Worm (Caenorhabditis elegans) whole organism, L4 larva: ENCODE data around the gene mrps-18C.

Experiments used
- F10B5.3 ChIP-seq: sonication (generic microtip); optimal IDR thresholded peaks from 2 replicates; lab custom pipeline; 2016; ENCODE audit warnings: mild to moderate bottlenecking, missing genetic modification characterization, missing compliant biosample characterization
- F37D6.2 ChIP-seq: sonication (generic microtip); optimal IDR thresholded peaks from 2 replicates; lab custom pipeline; 2016; ENCODE audit warnings: mild to moderate bottlenecking, missing genetic modification characterization, missing compliant biosample characterization
- F44E2.7 ChIP-seq: fragments of 200-800 bp; sonication (Bioruptor generic); IDR thresholded peaks from 2 replicates; pipeline ENCODE4 v2.1.2; 2022; ENCODE audit warnings: missing genetic modification characterization, missing compliant biosample characterization
- Y75B8A.6 ChIP-seq: fragments of 200-800 bp; sonication (Bioruptor generic); IDR thresholded peaks from 2 replicates; pipeline ENCODE4 v1.3.6; 2022; ENCODE audit warnings: missing genetic modification reagents, missing genetic modification characterization, missing compliant biosample characterization
- aha-1 ChIP-seq: fragments of 150-350 bp; peaks from one replicate; lab custom pipeline; 2014; ENCODE audit warnings: missing biosample characterization, missing genetic modification characterization
- aly-2 ChIP-seq: sonication (generic microtip); optimal IDR thresholded peaks from 2 replicates; lab custom pipeline; 2018; ENCODE audit warnings: missing biosample characterization, missing genetic modification characterization
- ceh-32 ChIP-seq: sonication (generic microtip); optimal IDR thresholded peaks from 2 replicates; lab custom pipeline; 2016; ENCODE audit warnings: mild to moderate bottlenecking, missing genetic modification characterization, missing compliant biosample characterization; ENCODE audit not compliant: poor library complexity
- ceh-44 ChIP-seq: fragments of 200-800 bp; sonication (Bioruptor generic); IDR thresholded peaks from 2 replicates; pipeline ENCODE4 v1.3.6; 2022; ENCODE audit warnings: missing genetic modification reagents, missing genetic modification characterization, missing compliant biosample characterization
- ces-1 ChIP-seq: fragments of 150-350 bp; sonication (generic microtip); optimal IDR thresholded peaks from 4 replicates; lab custom pipeline; 2014; ENCODE audit warnings: missing biosample characterization, missing genetic modification reagents, missing genetic modification characterization
- cey-2 ChIP-seq: sonication (generic microtip); optimal IDR thresholded peaks from 3 replicates; lab custom pipeline; 2017; ENCODE audit warnings: missing genetic modification characterization, mild to moderate bottlenecking, missing compliant biosample characterization, antibody characterized with exemption, borderline replicate concordance; ENCODE audit not compliant: insufficient read depth
- daf-12 ChIP-seq: fragments of 150-350 bp; optimal IDR thresholded peaks from 2 replicates; lab custom pipeline; 2014; ENCODE audit warnings: missing biosample characterization, missing genetic modification reagents, missing genetic modification characterization
- daf-16 ChIP-seq, 3 experiments: sonication (generic microtip); optimal IDR thresholded peaks; 2 replicates each; lab custom pipeline; 2016 to 2017; ENCODE audit warnings: missing genetic modification characterization in 3 of 3, missing genetic modification reagents in 3 of 3, mild to moderate bottlenecking in 2 of 3, missing compliant biosample characterization in 2 of 3, missing biosample characterization in 1 of 3, moderate library complexity in 1 of 3
- egl-43 ChIP-seq: fragments of 200-800 bp; sonication (Bioruptor generic); IDR thresholded peaks from 2 replicates; pipeline ENCODE4 v1.3.6; 2022; ENCODE audit warnings: missing genetic modification reagents, missing genetic modification characterization, missing compliant biosample characterization
- fkh-10 ChIP-seq: fragments of 150-350 bp; optimal IDR thresholded peaks from 2 replicates; lab custom pipeline; 2014; ENCODE audit warnings: missing biosample characterization, missing genetic modification reagents, missing genetic modification characterization
- gei-8 ChIP-seq: fragments of 200-800 bp; sonication (Bioruptor generic); optimal IDR thresholded peaks from 2 replicates; lab custom pipeline; 2018; ENCODE audit warnings: mild to moderate bottlenecking, missing genetic modification characterization, missing compliant biosample characterization
- hif-1 ChIP-seq, 2 experiments: sonication (generic microtip); optimal IDR thresholded peaks; 2 replicates each; lab custom pipeline; 2016 to 2017; ENCODE audit warnings: missing compliant biosample characterization in 2 of 2, missing genetic modification characterization in 2 of 2, missing genetic modification reagents in 2 of 2, missing genotype in 2 of 2, mild to moderate bottlenecking in 1 of 2
- hlh-11 ChIP-seq: fragments of 200-800 bp; sonication (Bioruptor generic); optimal IDR thresholded peaks from 2 replicates; lab custom pipeline; 2018; ENCODE audit warnings: mild to moderate bottlenecking, missing genetic modification characterization, missing compliant biosample characterization
- hmg-1.1 ChIP-seq: fragments of 200-800 bp; sonication (Bioruptor generic); IDR thresholded peaks from 2 replicates; pipeline ENCODE4 v1.3.6; 2022; ENCODE audit warnings: missing genetic modification reagents, missing genetic modification characterization, missing compliant biosample characterization
- jun-1 ChIP-seq: fragments of 150-350 bp; optimal IDR thresholded peaks from 2 replicates; lab custom pipeline; 2014; ENCODE audit warnings: missing biosample characterization, missing genetic modification reagents, missing genetic modification characterization
- lin-1 ChIP-seq: fragments of 200-800 bp; sonication (Bioruptor generic); IDR thresholded peaks from 2 replicates; pipeline ENCODE4 v1.3.6; 2022; ENCODE audit warnings: missing genetic modification reagents, missing genetic modification characterization, missing compliant biosample characterization
- lin-15B ChIP-seq: fragments of 150-350 bp; sonication (generic microtip); optimal IDR thresholded peaks from 3 replicates; lab custom pipeline; 2014; ENCODE audit warnings: missing biosample characterization, missing genetic modification characterization
- mdl-1 ChIP-seq, 2 experiments: fragments of 150-350 bp in 1 of 2; sonication (generic microtip) in 1 of 2; optimal IDR thresholded peaks; 2 replicates each; lab custom pipeline; 2014 to 2017; ENCODE audit warnings: missing biosample characterization in 2 of 2, missing genetic modification characterization in 2 of 2
- mes-2 ChIP-seq: sonication (generic microtip); optimal IDR thresholded peaks from 2 replicates; lab custom pipeline; 2016; ENCODE audit warnings: missing genotype, mild to moderate bottlenecking, missing genetic modification characterization, missing compliant biosample characterization; ENCODE audit not compliant: poor library complexity, severe bottlenecking
- nhr-102 ChIP-seq: sonication (generic microtip); optimal IDR thresholded peaks from 2 replicates; lab custom pipeline; 2016; ENCODE audit warnings: mild to moderate bottlenecking, missing genetic modification characterization, moderate library complexity, missing compliant biosample characterization
- nhr-25 ChIP-seq: sonication (generic microtip); optimal IDR thresholded peaks from 2 replicates; lab custom pipeline; 2017; ENCODE audit warnings: missing genetic modification characterization, mild to moderate bottlenecking, missing compliant biosample characterization, antibody characterized with exemption, moderate library complexity, borderline replicate concordance; ENCODE audit not compliant: insufficient read depth
- nhr-42 ChIP-seq: fragments of 200-800 bp; sonication (Bioruptor generic); IDR thresholded peaks from 2 replicates; pipeline ENCODE4 v1.3.6; 2022; ENCODE audit warnings: missing genetic modification characterization, missing compliant biosample characterization
- nhr-77 ChIP-seq: fragments of 150-350 bp; optimal IDR thresholded peaks from 2 replicates; lab custom pipeline; 2014; ENCODE audit warnings: missing biosample characterization, missing genetic modification characterization
- php-3 ChIP-seq: fragments of 200-800 bp; sonication (Bioruptor generic); IDR thresholded peaks from 2 replicates; pipeline ENCODE4 v1.3.6; 2022; ENCODE audit warnings: missing genetic modification reagents, missing genetic modification characterization, missing compliant biosample characterization
- sdz-12 ChIP-seq: fragments of 200-800 bp; sonication (Bioruptor generic); optimal IDR thresholded peaks from 2 replicates; lab custom pipeline; 2018; ENCODE audit warnings: mild to moderate bottlenecking, missing genetic modification characterization, missing compliant biosample characterization
- set-16 ChIP-seq: fragments of 200-800 bp; sonication (Bioruptor generic); IDR thresholded peaks from 2 replicates; pipeline ENCODE4 v1.3.6; 2022; ENCODE audit warnings: missing genetic modification reagents, missing genetic modification characterization, missing compliant biosample characterization
- snpc-1.2 ChIP-seq: fragments of 200-800 bp; sonication (Bioruptor generic); IDR thresholded peaks from 2 replicates; pipeline ENCODE4 v1.3.6; 2022; ENCODE audit warnings: missing genetic modification reagents, missing genetic modification characterization, missing compliant biosample characterization
- snpc-4 ChIP-seq: fragments of 150-350 bp; optimal IDR thresholded peaks from 2 replicates; lab custom pipeline; 2014; ENCODE audit warnings: missing biosample characterization, missing genetic modification characterization
- spr-3 ChIP-seq: fragments of 200-800 bp; sonication (Bioruptor generic); optimal IDR thresholded peaks from 2 replicates; lab custom pipeline; 2018; ENCODE audit warnings: mild to moderate bottlenecking, missing genetic modification characterization, missing compliant biosample characterization
- tra-1 ChIP-seq: fragments of 200-800 bp; sonication (Bioruptor generic); IDR thresholded peaks from 2 replicates; pipeline ENCODE4 v1.3.6; 2022; ENCODE audit warnings: missing genetic modification reagents, missing genetic modification characterization, missing compliant biosample characterization
- zip-11 ChIP-seq: fragments of 200-800 bp; sonication (Bioruptor generic); IDR thresholded peaks from 2 replicates; pipeline ENCODE4 v1.3.6; 2022; ENCODE audit warnings: missing genetic modification characterization, missing compliant biosample characterization
- ztf-11 ChIP-seq: fragments of 150-350 bp; optimal IDR thresholded peaks from 2 replicates; lab custom pipeline; 2014; ENCODE audit warnings: missing biosample characterization, missing genetic modification characterization
- ztf-7 ChIP-seq: fragments of 150-350 bp; optimal IDR thresholded peaks from 2 replicates; lab custom pipeline; 2014; ENCODE audit warnings: missing biosample characterization, missing genetic modification characterization

The mrps-18C gene

DNA sequence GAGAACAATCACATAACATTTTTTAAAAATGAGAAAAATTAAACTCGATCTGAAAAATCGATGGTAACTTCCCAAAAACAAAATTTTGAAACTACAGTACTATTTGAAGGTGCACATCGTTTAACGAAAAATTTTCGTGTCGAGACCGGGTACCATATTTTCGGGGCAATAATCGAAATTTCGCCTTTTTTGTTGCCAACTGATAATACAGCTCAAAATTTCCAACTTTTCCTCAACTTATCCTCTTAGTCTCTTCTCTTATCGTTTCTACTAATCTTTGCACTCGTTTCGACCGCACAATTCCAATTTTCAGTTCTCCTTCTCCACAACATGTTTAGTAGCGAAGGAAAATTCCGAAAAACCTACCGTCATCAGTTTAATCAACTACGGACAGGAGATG lies 28.5 kb upstream of the mrps-18C start, which contains the start of gene rom-1:
Gene rom-1, plus strand, starts transcription at position 301 of the 400 bp plus-strand sequence.
- TF ChIP-seq ceh-44 (GFP tag; lab: Robert Waterston, UW) = no peak
- no peak for TF ChIP-seq zip-11 (GFP tag; lab: Robert Waterston, UW)
- TF ChIP-seq mdl-1 (tag; optimal IDR thresholded peaks at IDR 0.05; lab: Kevin White, UChicago) = no peak
- no peak for TF ChIP-seq mes-2 (tag; lab: Kevin White, UChicago)
- no peak for TF ChIP-seq aly-2 (tag; lab: Kevin White, UChicago)
- TF ChIP-seq Y75B8A.6 (GFP tag; lab: Robert Waterston, UW) = no peak
- TF ChIP-seq F10B5.3 (tag; lab: Kevin White, UChicago) = no peak
- no peak for TF ChIP-seq daf-16 (GFP tag; optimal IDR thresholded peaks at IDR 0.05; lab: Kevin White, UChicago)
- TF ChIP-seq daf-16 (tag; optimal IDR thresholded peaks at IDR 0.05; lab: Kevin White, UChicago) = no peak
- no peak for TF ChIP-seq php-3
- TF ChIP-seq nhr-102 (tag; lab: Kevin White, UChicago) = no peak
- no peak for TF ChIP-seq lin-15B (tag; lab: Kevin White, UChicago)
- no peak for TF ChIP-seq set-16 (GFP tag; lab: Robert Waterston, UW)
- TF ChIP-seq ztf-7 = no peak
- TF ChIP-seq fkh-10 (GFP tag; lab: Kevin White, UChicago) = no peak
- no peak for TF ChIP-seq lin-1

DNA sequence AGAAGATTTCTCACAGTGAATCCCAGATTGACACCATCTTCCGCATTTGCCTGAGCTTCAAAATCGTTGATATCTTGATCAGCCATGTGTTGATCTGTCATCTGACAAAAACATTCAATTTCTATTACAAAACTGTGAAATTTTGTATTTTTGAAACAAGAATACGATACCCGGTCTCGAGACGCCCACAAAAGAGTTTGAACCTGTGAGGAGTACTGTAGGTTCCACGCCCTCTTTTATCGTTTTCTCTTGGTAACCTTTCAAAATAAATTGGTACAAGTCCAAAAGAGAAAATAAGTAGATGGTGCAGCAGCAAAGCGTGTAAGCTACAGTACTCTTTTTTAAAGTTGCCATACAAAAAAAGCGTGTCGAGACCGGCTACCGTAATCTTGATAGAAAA lies 25.4 kb upstream of the mrps-18C start, which contains the start of gene F26F4.12:
Gene F26F4.12, minus strand, starts transcription at position 101 of the 400 bp plus-strand sequence.
- TF ChIP-seq daf-16 (GFP tag; optimal IDR thresholded peaks at IDR 0.05; lab: Kevin White, UChicago) (no peak), daf-16 (tag; optimal IDR thresholded peaks at IDR 0.05; lab: Kevin White, UChicago) (no peak), tra-1 (GFP tag; lab: Robert Waterston, UW) (no peak), nhr-25 (tag; lab: Kevin White, UChicago) (no peak), sdz-12 (GFP tag; lab: Kevin White, UChicago) (no peak), F37D6.2 (tag; lab: Kevin White, UChicago) (no peak), ztf-11 (tag; lab: Kevin White, UChicago) (no peak)

- no peak for TF ChIP-seq hif-1 (tag; optimal IDR thresholded peaks at IDR 0.05; lab: Kevin White, UChicago)
- no peak for TF ChIP-seq jun-1
- TF ChIP-seq cey-2 (tag; lab: Kevin White, UChicago) = no peak
- TF ChIP-seq nhr-25 (tag; lab: Kevin White, UChicago) = no peak
- no peak for TF ChIP-seq nhr-77
- TF ChIP-seq aha-1 (tag; lab: Kevin White, UChicago) = no peak
- no peak for TF ChIP-seq nhr-42
- no peak for TF ChIP-seq spr-3 (GFP tag; lab: Kevin White, UChicago)
- TF ChIP-seq ces-1 (GFP tag; lab: Kevin White, UChicago) = no peak
- TF ChIP-seq hmg-1.1 = no peak
- TF ChIP-seq lin-1 = no peak
- TF ChIP-seq gei-8 (GFP tag; lab: Kevin White, UChicago) = no peak
- TF ChIP-seq F44E2.7 (GFP tag; lab: Robert Waterston, UW) = no peak
- TF ChIP-seq daf-12 (tag; lab: Kevin White, UChicago) = no peak
- no peak for TF ChIP-seq fkh-10 (GFP tag; lab: Kevin White, UChicago)
- no peak for TF ChIP-seq snpc-1.2 (GFP tag; lab: Robert Waterston, UW)
- TF ChIP-seq ceh-32 (tag; lab: Kevin White, UChicago) = no peak
- no peak for TF ChIP-seq snpc-4
- TF ChIP-seq hlh-11 = no peak
- TF ChIP-seq egl-43 (GFP tag; lab: Robert Waterston, UW) = no peak
Measured at ce11 chrIII:4910956-4911355, 24.4 kb upstream of the mrps-18C start, which contains the start of gene F26F4.2. Gene F26F4.2 (plus strand): TSS chrIII:4911256.
